Worm (Caenorhabditis elegans): ENCODE results near the gene let-754.

The let-754 gene

DNA sequence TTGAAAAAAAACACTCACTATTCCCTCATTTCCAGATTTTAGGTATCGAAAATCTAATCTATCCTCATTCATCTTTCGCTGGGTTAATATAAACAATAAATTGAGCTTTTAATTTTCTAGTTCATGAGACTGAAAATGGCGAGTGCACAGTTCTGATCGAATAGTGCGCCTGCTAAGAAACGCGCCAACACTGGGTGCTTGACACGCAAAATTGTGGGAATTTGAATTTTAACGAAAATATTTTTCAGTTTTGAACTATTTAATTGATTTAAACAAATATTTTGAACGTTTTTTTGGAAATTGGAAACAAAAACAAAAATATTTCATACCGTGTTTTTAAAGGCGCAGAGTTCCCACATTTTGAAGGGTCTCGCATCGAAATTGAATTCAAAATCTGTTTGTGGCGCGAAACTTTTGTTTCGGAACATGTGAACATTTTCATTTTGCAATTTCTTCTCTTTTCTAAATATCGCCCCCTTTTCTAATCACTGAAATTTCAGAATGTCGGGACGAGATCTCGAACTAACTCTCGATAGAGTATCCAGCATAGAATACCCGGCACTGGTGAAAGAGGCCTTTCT is 24.5 kb downstream of the let-754 start, which contains the start of the genes C29E4.13 and npp-15 (continued):
- TF ChIP-seq blmp-1 (tag; optimal IDR thresholded peaks at IDR 0.05) (peak; percentile 33), fos-1 (tag; optimal IDR thresholded peaks at IDR 0.05) (no peak), skn-1 (tag; optimal IDR thresholded peaks at IDR 0.05) (peak; percentile 24), nhr-237 (tag; optimal IDR thresholded peaks at IDR 0.05) (no peak), ceh-63 (GFP tag; optimal IDR thresholded peaks at IDR 0.05) (no peak)

DNA sequence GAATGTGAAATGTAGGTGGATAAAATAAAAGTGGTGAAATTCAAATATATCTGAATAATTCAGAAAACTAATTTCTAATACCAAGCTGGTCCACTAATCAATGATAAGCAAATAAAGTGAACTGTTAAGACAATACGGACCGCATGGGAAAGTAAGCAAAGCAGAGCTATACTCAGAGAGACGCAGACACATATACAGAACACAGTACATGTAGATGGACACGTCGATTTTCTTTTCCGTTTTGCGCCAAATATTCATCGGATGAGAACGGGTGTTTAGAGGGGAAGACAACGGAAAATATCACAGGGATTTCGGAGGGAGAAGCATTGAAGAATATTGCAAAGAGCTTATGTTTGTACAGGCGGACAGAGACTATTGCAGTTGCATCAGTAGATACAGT is 27.1 kb downstream of the let-754 start:
- TF ChIP-seq ztf-11 (tag; optimal IDR thresholded peaks at IDR 0.05) (no peak), blmp-1 (tag; optimal IDR thresholded peaks at IDR 0.05) (peak; percentile 27)

DNA sequence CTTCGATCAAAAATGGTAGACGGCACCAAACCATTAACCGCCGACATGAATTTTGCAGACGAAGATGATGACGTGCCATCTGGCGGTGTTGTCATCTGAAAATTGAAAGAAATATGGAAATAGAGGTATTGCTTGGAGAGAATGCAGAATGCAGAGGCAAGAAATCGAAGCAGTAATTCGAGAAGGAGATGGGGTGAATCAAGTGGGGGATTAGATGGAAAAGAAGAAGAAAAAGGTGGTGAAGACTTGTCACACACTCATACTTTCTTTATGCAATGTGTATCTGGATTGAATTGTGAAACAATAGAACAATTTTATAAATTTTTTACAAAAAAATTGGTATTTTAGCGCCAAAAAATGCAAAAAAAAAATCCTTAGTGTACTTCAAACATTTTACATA is 28.3 kb downstream of the let-754 start, which contains the start of gene tag-250:
TSS of gene tag-250 (minus strand) at position 101 of the 400 bp plus-strand sequence.
- TF ChIP-seq C34B4.2 (tag; optimal IDR thresholded peaks at IDR 0.05) (no peak), ama-1 (optimal IDR thresholded peaks at IDR 0.05) (no peak)

DNA sequence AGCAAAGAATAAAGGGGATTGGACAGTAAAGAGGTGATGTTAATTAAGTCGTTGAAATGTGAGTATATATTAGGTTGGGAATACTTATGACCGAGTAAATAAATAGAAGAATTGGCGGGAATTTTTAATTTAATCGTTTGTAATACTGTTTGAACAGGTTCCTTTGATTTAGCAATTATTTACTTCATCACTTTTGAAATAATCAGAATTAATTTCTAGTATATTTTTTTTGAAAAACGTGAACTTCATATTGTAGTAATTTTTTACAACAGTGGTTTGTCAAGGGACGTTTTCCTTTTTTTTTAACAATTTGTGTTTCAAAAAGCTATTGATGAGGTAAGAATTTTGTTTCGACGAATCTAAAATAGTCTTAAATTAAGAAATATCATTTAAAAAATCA is 30.9 kb downstream of the let-754 start, which contains the start of gene C29E4.17:
TSS of gene C29E4.17 (plus strand) at position 301 of the 400 bp plus-strand sequence.
- TF ChIP-seq grh-1 (GFP tag; IDR thresholded peaks at IDR 0.05) (no peak), nhr-85 (tag) (no peak), ets-5 (GFP tag; IDR thresholded peaks at IDR 0.05) (no peak)

DNA sequence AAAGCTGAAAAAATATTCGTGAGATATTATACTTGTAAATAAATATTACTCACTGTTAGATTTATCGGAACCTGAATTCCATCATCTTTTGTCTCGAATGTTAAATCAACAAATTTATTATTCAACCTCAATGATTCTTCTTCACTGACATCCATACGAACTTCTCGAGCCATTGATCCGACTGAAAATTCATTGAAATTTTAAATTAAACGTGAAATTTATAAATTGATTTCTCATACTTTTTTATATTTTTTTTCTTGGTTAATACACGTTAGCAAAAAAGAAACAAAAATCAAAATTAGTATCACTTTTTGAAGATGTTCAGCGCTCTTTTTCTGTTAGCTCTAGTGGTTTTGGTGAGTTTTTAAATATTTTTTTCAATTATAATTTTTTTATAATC is 33.3 kb downstream of the let-754 start, which contains the start of gene C29E4.14:
TSS of gene C29E4.14 (plus strand) at position 301 of the 400 bp plus-strand sequence.
- TF ChIP-seq ama-1 (optimal IDR thresholded peaks at IDR 0.05), result no peak
- TF ChIP-seq vab-15 (tag; optimal IDR thresholded peaks at IDR 0.05), result no peak
- TF ChIP-seq mab-9 (GFP tag; IDR thresholded peaks at IDR 0.05), result no peak
- TF ChIP-seq mep-1 (tag; optimal IDR thresholded peaks at IDR 0.05), result no peak
- no peak for TF ChIP-seq ztf-4 (tag; optimal IDR thresholded peaks at IDR 0.05)
- no peak for TF ChIP-seq ceh-88 (GFP tag; IDR thresholded peaks at IDR 0.05)

DNA sequence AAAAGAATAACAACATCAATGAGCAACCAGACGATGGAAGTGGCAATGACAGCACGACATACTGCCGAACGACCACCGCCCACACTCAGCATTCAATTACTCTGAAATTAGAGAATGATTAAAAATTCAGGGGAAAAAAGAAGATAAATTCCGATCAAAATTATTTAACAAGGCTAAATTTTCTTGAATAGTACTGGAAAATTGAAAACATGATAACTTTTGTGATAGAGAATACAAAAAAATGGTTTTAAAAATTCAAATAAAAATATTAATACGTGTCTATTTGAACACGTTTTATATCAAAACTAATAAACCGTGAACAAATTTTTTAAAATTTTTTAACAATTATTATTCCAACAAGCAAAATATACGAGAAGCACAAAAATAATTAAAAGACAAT is 35.4 kb downstream of the let-754 start, which contains the start of gene gly-3:
TSS of gene gly-3 (minus strand) at position 101 of the 400 bp plus-strand sequence.
- TF ChIP-seq fos-1 (tag; optimal IDR thresholded peaks at IDR 0.05) (no peak), ztf-11 (tag; optimal IDR thresholded peaks at IDR 0.05) (no peak), unc-30 (tag; optimal IDR thresholded peaks at IDR 0.05) (no peak), ets-5 (GFP tag; IDR thresholded peaks at IDR 0.05) (no peak), jun-1 (tag; optimal IDR thresholded peaks at IDR 0.05) (no peak), vab-15 (tag; optimal IDR thresholded peaks at IDR 0.05) (no peak), hlh-4 (tag; optimal IDR thresholded peaks at IDR 0.05) (no peak), hpl-2 (GFP tag; optimal IDR thresholded peaks at IDR 0.05) (no peak), nhr-20 (tag; optimal IDR thresholded peaks at IDR 0.05) (no peak), sox-4 (tag; optimal IDR thresholded peaks at IDR 0.05) (no peak), zag-1 (tag; optimal IDR thresholded peaks at IDR 0.05) (no peak), lin-14 (GFP tag; optimal IDR thresholded peaks at IDR 0.05) (no peak), xbp-1 (tag; optimal IDR thresholded peaks at IDR 0.05) (no peak), unc-130 (tag; optimal IDR thresholded peaks at IDR 0.05) (no peak), nhr-12 (tag; optimal IDR thresholded peaks at IDR 0.05) (no peak), snpc-4 (tag; optimal IDR thresholded peaks at IDR 0.05) (no peak), sup-37 (GFP tag; optimal IDR thresholded peaks at IDR 0.05) (no peak), ztf-4 (tag; optimal IDR thresholded peaks at IDR 0.05) (no peak), ceh-8 (GFP tag; optimal IDR thresholded peaks at IDR 0.05) (no peak)

DNA sequence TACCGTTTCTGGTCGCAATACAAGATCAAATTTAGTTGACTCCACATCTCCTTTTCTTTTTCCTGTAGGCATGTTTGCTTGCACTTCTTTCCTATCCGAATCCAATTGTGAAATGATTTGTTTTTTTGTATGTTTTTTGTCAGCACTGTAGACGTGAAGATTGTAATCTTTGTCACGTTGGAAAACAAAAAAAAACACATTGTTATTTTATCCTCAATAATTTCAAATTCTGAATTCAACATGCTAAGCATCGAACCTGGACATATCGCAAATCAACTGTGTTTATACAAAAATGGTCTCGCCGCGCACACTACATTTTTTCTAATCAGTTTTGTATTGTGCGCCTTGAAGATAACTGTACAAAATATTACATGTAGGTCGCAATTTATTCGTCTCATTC is 39.6 kb downstream of the let-754 start, which contains the start of gene ZK688.12:
TSS of gene ZK688.12 (minus strand) at position 101 of the 400 bp plus-strand sequence.
- TF ChIP-seq lsy-2 (tag; optimal IDR thresholded peaks at IDR 0.05), result no peak
- no peak for TF ChIP-seq rnt-1 (tag; optimal IDR thresholded peaks at IDR 0.05)
- no peak for TF ChIP-seq pqm-1 (tag; optimal IDR thresholded peaks at IDR 0.05)
- no peak for TF ChIP-seq ceh-63 (GFP tag; optimal IDR thresholded peaks at IDR 0.05)
- no peak for TF ChIP-seq ama-1 (optimal IDR thresholded peaks at IDR 0.05)
- no peak for TF ChIP-seq zag-1 (tag; optimal IDR thresholded peaks at IDR 0.05)
- TF ChIP-seq nhr-12 (tag; optimal IDR thresholded peaks at IDR 0.05), result no peak
- no peak for TF ChIP-seq nhr-47 (tag; optimal IDR thresholded peaks at IDR 0.05)
- TF ChIP-seq lin-15B (tag; optimal IDR thresholded peaks at IDR 0.05), result no peak
- TF ChIP-seq ceh-90 (tag; optimal IDR thresholded peaks at IDR 0.05), result no peak
- TF ChIP-seq skn-1 (tag; optimal IDR thresholded peaks at IDR 0.05), result no peak
- no peak for TF ChIP-seq xbp-1 (tag; optimal IDR thresholded peaks at IDR 0.05)
- TF ChIP-seq fos-1 (tag; optimal IDR thresholded peaks at IDR 0.05), result no peak
- TF ChIP-seq lir-3 (tag; optimal IDR thresholded peaks at IDR 0.05; ENCODE audit: poor library complexity), result no peak
- TF ChIP-seq dsc-1 (tag; optimal IDR thresholded peaks at IDR 0.05), result no peak
